Worm (Caenorhabditis elegans) whole organism, L4 larva: Measurements from ENCODE around the gene Y66D12A.30.
A peak's percentile ranks its signal among the peaks of the same experiment; 100 is the strongest.

ENCODE experiments used
- F26F4.8 ChIP-seq: fragments of 200-800 bp; sonication (Bioruptor generic); conservative IDR thresholded peaks from 2 replicates; pipeline ENCODE4 v1.3.6; 2022; ENCODE audit warnings: missing genetic modification characterization, missing compliant biosample characterization
- F49E8.2 ChIP-seq: sonication (generic microtip); optimal IDR thresholded peaks from 2 replicates; lab custom pipeline; 2016; ENCODE audit warnings: missing compliant biosample characterization, mild to moderate bottlenecking, missing genetic modification characterization, borderline replicate concordance
- R02D3.7 ChIP-seq: fragments of 150-350 bp; sonication (generic microtip); optimal IDR thresholded peaks from 3 replicates; lab custom pipeline; 2014; ENCODE audit warnings: missing biosample characterization, missing genetic modification characterization
- aha-1 ChIP-seq: fragments of 150-350 bp; peaks from one replicate; lab custom pipeline; 2014; ENCODE audit warnings: missing biosample characterization, missing genetic modification characterization
- ceh-20 ChIP-seq: fragments of 200-800 bp; sonication (Bioruptor generic); IDR thresholded peaks from 2 replicates; pipeline ENCODE4 v1.3.6; 2022; ENCODE audit warnings: missing genetic modification reagents, missing genetic modification characterization, missing compliant biosample characterization
- ceh-28 ChIP-seq: fragments of 150-350 bp; optimal IDR thresholded peaks from 2 replicates; lab custom pipeline; 2014; ENCODE audit warnings: missing biosample characterization, missing genetic modification reagents, missing genetic modification characterization
- ces-1 ChIP-seq: fragments of 150-350 bp; sonication (generic microtip); optimal IDR thresholded peaks from 4 replicates; lab custom pipeline; 2014; ENCODE audit warnings: missing biosample characterization, missing genetic modification reagents, missing genetic modification characterization
- ctbp-1 ChIP-seq: fragments of 200-800 bp; sonication (Bioruptor generic); IDR thresholded peaks from 2 replicates; pipeline ENCODE4 v1.3.6; 2022; ENCODE audit warnings: missing genetic modification reagents, missing genetic modification characterization, missing compliant biosample characterization
- daf-16 ChIP-seq, 3 experiments: sonication (generic microtip); optimal IDR thresholded peaks; 2 replicates each; lab custom pipeline; 2016 to 2017; ENCODE audit warnings: missing genetic modification characterization in 3 of 3, missing genetic modification reagents in 3 of 3, mild to moderate bottlenecking in 2 of 3, missing compliant biosample characterization in 2 of 3, missing biosample characterization in 1 of 3, moderate library complexity in 1 of 3
- dmd-9 ChIP-seq: fragments of 200-800 bp; sonication (Bioruptor generic); IDR thresholded peaks from 2 replicates; pipeline ENCODE4 v1.3.6; 2022; ENCODE audit warnings: missing genetic modification reagents, missing genetic modification characterization, missing compliant biosample characterization
- dpl-1 ChIP-seq: fragments of 150-350 bp; optimal IDR thresholded peaks from 2 replicates; lab custom pipeline; 2014; ENCODE audit warnings: missing biosample characterization, missing genetic modification reagents, missing genetic modification characterization
- duxl-1 ChIP-seq: sonication (generic microtip); optimal IDR thresholded peaks from 2 replicates; lab custom pipeline; 2016; ENCODE audit warnings: mild to moderate bottlenecking, missing genetic modification characterization, moderate library complexity, missing compliant biosample characterization; ENCODE audit not compliant: poor library complexity
- egl-43 ChIP-seq: fragments of 200-800 bp; sonication (Bioruptor generic); IDR thresholded peaks from 2 replicates; pipeline ENCODE4 v1.3.6; 2022; ENCODE audit warnings: missing genetic modification reagents, missing genetic modification characterization, missing compliant biosample characterization
- fkh-10 ChIP-seq: fragments of 150-350 bp; optimal IDR thresholded peaks from 2 replicates; lab custom pipeline; 2014; ENCODE audit warnings: missing biosample characterization, missing genetic modification reagents, missing genetic modification characterization
- gei-8 ChIP-seq: fragments of 200-800 bp; sonication (Bioruptor generic); optimal IDR thresholded peaks from 2 replicates; lab custom pipeline; 2018; ENCODE audit warnings: mild to moderate bottlenecking, missing genetic modification characterization, missing compliant biosample characterization
- hif-1 ChIP-seq, 2 experiments: sonication (generic microtip); optimal IDR thresholded peaks; 2 replicates each; lab custom pipeline; 2016 to 2017; ENCODE audit warnings: missing compliant biosample characterization in 2 of 2, missing genetic modification characterization in 2 of 2, missing genetic modification reagents in 2 of 2, missing genotype in 2 of 2, mild to moderate bottlenecking in 1 of 2
- hlh-30 ChIP-seq: sonication (generic microtip); optimal IDR thresholded peaks from 2 replicates; lab custom pipeline; 2017; ENCODE audit warnings: antibody characterized with exemption, mild to moderate bottlenecking, missing genetic modification characterization, missing compliant biosample characterization; ENCODE audit not compliant: insufficient read depth
- lin-13 ChIP-seq: fragments of 150-350 bp; optimal IDR thresholded peaks from 2 replicates; lab custom pipeline; 2014; ENCODE audit warnings: missing biosample characterization, missing genetic modification reagents, missing genetic modification characterization
- lin-38 ChIP-seq: fragments of 200-800 bp; sonication (Bioruptor generic); IDR thresholded peaks from 2 replicates; pipeline ENCODE4 v1.3.6; 2022; ENCODE audit warnings: missing genetic modification reagents, missing genetic modification characterization, missing compliant biosample characterization
- lir-3 ChIP-seq: sonication (generic microtip); optimal IDR thresholded peaks from 2 replicates; lab custom pipeline; 2016; ENCODE audit warnings: mild to moderate bottlenecking, missing genetic modification characterization, missing compliant biosample characterization
- nhr-237 ChIP-seq: sonication (generic microtip); optimal IDR thresholded peaks from 2 replicates; lab custom pipeline; 2017; ENCODE audit warnings: missing biosample characterization, missing genetic modification characterization
- nhr-42 ChIP-seq: fragments of 200-800 bp; sonication (Bioruptor generic); IDR thresholded peaks from 2 replicates; pipeline ENCODE4 v1.3.6; 2022; ENCODE audit warnings: missing genetic modification characterization, missing compliant biosample characterization
- nhr-76 ChIP-seq: fragments of 150-350 bp; optimal IDR thresholded peaks from 2 replicates; lab custom pipeline; 2014; ENCODE audit warnings: missing biosample characterization, missing genetic modification characterization
- pqm-1 ChIP-seq: sonication (generic microtip); optimal IDR thresholded peaks from 2 replicates; lab custom pipeline; 2017; ENCODE audit warnings: missing biosample characterization, missing genetic modification characterization
- rbr-2 ChIP-seq: sonication (generic microtip); optimal IDR thresholded peaks from 2 replicates; lab custom pipeline; 2016; ENCODE audit warnings: missing genotype, missing genetic modification characterization, missing compliant biosample characterization
- sdz-12 ChIP-seq: fragments of 200-800 bp; sonication (Bioruptor generic); optimal IDR thresholded peaks from 2 replicates; lab custom pipeline; 2018; ENCODE audit warnings: mild to moderate bottlenecking, missing genetic modification characterization, missing compliant biosample characterization
- set-16 ChIP-seq: fragments of 200-800 bp; sonication (Bioruptor generic); IDR thresholded peaks from 2 replicates; pipeline ENCODE4 v1.3.6; 2022; ENCODE audit warnings: missing genetic modification reagents, missing genetic modification characterization, missing compliant biosample characterization
- snpc-1.2 ChIP-seq: fragments of 200-800 bp; sonication (Bioruptor generic); IDR thresholded peaks from 2 replicates; pipeline ENCODE4 v1.3.6; 2022; ENCODE audit warnings: missing genetic modification reagents, missing genetic modification characterization, missing compliant biosample characterization
- unc-130 ChIP-seq: sonication (generic microtip); optimal IDR thresholded peaks from 2 replicates; lab custom pipeline; 2016; ENCODE audit warnings: missing genetic modification reagents, missing genetic modification characterization, missing compliant biosample characterization
- unc-39 ChIP-seq: sonication (generic microtip); optimal IDR thresholded peaks from 2 replicates; lab custom pipeline; 2017; ENCODE audit warnings: missing biosample characterization, missing genetic modification characterization
- unc-62 ChIP-seq, 3 experiments: fragments of 150-350 bp in 1 of 3; sonication (generic microtip); optimal IDR thresholded peaks in 2 of 3; peaks in 1 of 3; 1 replicate in 1 of 3; 2 replicates in 2 of 3; lab custom pipeline; 2014 to 2017; ENCODE audit warnings: missing biosample characterization in 3 of 3, missing genetic modification characterization in 3 of 3, missing genetic modification reagents in 3 of 3, missing genotype in 1 of 3
- zfp-3 ChIP-seq: fragments of 200-800 bp; sonication (Bioruptor generic); conservative IDR thresholded peaks from 2 replicates; pipeline ENCODE4 v1.3.6; 2022; ENCODE audit warnings: missing genetic modification reagents, missing genetic modification characterization, missing compliant biosample characterization
- zip-11 ChIP-seq: fragments of 200-800 bp; sonication (Bioruptor generic); IDR thresholded peaks from 2 replicates; pipeline ENCODE4 v1.3.6; 2022; ENCODE audit warnings: missing genetic modification characterization, missing compliant biosample characterization

Y66D12A.30 gene

DNA sequence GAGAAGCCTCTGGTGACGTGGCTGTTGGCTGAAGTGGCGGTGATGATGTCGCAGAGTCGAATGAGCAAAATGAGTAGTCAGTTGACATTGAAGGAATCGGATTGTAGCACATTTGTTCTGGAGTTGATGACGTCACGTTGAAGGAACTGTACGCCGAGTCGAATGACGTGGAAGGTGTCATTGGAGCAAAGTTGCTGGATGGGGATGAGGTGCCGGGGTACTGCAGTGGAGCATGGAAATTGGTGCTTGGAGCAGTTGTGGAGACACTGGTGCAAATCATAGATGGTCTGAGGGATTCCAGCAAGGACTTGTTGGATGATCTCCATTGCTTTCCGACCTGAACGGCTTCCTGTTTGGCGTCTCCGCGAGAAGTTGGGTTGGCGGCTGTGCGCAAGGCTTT lies 23.8 kb downstream of the Y66D12A.30 start:
- peak in 1 of 2 experiments; percentile 53 for TF ChIP-seq unc-62 (GFP tag; optimal IDR thresholded peaks at IDR 0.05 in 1 of 2; lab: Kevin White, UChicago)
- no peak for TF ChIP-seq unc-62 (tag; optimal IDR thresholded peaks at IDR 0.05; lab: Kevin White, UChicago)
- peak; percentile 20; the same call in 1 of the 2 replicates for TF ChIP-seq set-16 (GFP tag; lab: Robert Waterston, UW)
- TF ChIP-seq unc-39 (tag; lab: Kevin White, UChicago): no peak
- TF ChIP-seq dmd-9: 0 out of 2 replicates have a peak, but pooled peaks have one; percentile 12
- TF ChIP-seq F26F4.8: 0 out of 2 replicates have a peak, but pooled peaks have one; percentile 59
- no peak for TF ChIP-seq nhr-237
- no peak for TF ChIP-seq snpc-1.2 (GFP tag; lab: Robert Waterston, UW)
- peak; percentile 68 for TF ChIP-seq aha-1 (tag; lab: Kevin White, UChicago)
- TF ChIP-seq nhr-42 (GFP tag; lab: Robert Waterston, UW): no peak

DNA sequence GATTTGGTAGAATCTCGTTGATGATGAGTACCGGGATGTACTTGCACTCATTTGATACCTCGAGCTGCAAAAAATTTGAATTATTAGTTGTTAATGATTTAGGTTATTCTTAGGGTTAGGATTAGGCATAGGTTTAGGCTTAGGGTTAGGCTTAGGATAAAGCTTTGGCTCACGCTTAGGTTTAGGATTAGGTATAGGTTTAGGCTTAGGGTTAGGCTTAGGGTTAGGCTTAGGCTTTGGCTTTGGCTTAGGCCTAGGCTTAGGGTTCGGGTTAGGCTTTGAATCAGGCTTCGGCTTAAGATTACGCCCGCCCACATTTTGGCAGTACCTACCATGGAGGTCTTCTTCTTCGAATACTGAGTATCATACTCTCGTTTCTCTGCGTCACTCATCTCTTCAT lies 25.3 kb downstream of the Y66D12A.30 start:
- TF ChIP-seq ceh-28 (tag; lab: Kevin White, UChicago): no peak
- TF ChIP-seq F49E8.2: no peak
- no peak for TF ChIP-seq zfp-3
- no peak for TF ChIP-seq R02D3.7 (tag; lab: Kevin White, UChicago)
- TF ChIP-seq nhr-76: no peak
- TF ChIP-seq ceh-20: no peak
- TF ChIP-seq daf-16 (GFP tag; optimal IDR thresholded peaks at IDR 0.05; lab: Kevin White, UChicago): no peak
- no peak for TF ChIP-seq daf-16 (tag; optimal IDR thresholded peaks at IDR 0.05; lab: Kevin White, UChicago)
- TF ChIP-seq lin-38 (GFP tag; lab: Robert Waterston, UW): no peak
- no peak for TF ChIP-seq unc-130 (GFP tag; lab: Kevin White, UChicago)
- no peak for TF ChIP-seq duxl-1 (tag; lab: Kevin White, UChicago)
- no peak for TF ChIP-seq ctbp-1
- TF ChIP-seq hif-1 (tag; optimal IDR thresholded peaks at IDR 0.05; lab: Kevin White, UChicago): no peak

- TF ChIP-seq unc-62 (GFP tag; optimal IDR thresholded peaks at IDR 0.05 in 1 of 2; lab: Kevin White, UChicago) (peak in 1 of 2 experiments; percentile 10), unc-62 (tag; optimal IDR thresholded peaks at IDR 0.05; lab: Kevin White, UChicago) (no peak), gei-8 (GFP tag; lab: Kevin White, UChicago) (no peak)
Observed at ce11 chrIII:11636740-11637139, 27.1 kb downstream of the Y66D12A.30 start, which contains the start of gene tbx-33. tbx-33 (minus strand) TSS chrIII:11636840.

DNA sequence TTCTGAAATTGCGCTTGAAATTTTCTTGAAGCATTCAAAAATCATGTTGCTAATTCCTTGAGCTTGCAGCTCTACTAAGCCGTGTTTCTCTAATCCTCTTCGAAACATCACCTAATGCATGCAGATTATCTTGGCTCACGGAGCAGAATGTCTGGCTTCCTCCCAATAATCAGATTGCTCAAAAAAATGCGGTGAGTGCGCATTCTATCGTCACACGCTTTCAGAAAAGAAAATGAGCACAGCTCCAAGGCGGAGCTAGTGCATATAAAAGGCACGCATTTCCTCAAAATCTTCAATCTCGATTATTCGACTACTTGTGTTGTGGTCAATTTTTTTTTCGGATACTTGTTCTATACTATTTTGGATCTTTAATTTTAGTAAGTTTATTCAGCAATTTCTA lies 31.7 kb downstream of the Y66D12A.30 start:
- TF ChIP-seq hlh-30 (peak; percentile 1), ctbp-1 (0 out of 2 replicates have a peak, but pooled peaks have one; percentile 39), dmd-9 (0 out of 2 replicates have a peak, but pooled peaks have one; percentile 23), rbr-2 (peak; percentile 9), pqm-1 (tag; lab: Kevin White, UChicago) (no peak), egl-43 (no peak), dpl-1 (GFP tag; lab: Kevin White, UChicago) (no peak), fkh-10 (GFP tag; lab: Kevin White, UChicago) (peak; percentile 31), ces-1 (GFP tag; lab: Kevin White, UChicago) (peak; percentile 37)

DNA sequence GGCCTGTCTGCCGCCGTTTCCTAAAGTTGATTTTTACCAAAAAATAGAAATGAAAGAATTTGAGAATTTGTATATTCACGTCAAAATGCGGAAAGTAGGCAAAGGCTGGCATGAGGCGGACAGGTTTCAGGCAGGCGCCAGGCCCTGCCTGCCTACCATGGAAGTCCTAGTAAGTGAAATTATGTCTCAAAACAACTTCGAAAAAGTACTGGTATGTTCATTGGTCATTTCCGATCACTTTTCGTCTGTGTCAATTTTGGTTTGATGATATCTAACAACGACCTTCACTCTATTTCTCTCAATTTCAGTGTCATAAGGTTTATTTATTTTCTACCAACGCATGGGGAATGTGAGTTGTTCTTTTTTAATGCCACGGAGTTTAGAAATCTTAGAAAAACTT lies 40.5 kb downstream of the Y66D12A.30 start, which contains the start of gene faah-6:
Gene faah-6 (plus strand): TSS at position 301 of the 400 bp plus-strand sequence.
- no peak for TF ChIP-seq zip-11
- no peak for TF ChIP-seq lir-3 (tag; lab: Kevin White, UChicago)
- peak; percentile 76 for TF ChIP-seq aha-1 (tag; lab: Kevin White, UChicago)
- no peak for TF ChIP-seq egl-43
- no peak for TF ChIP-seq sdz-12 (GFP tag; lab: Kevin White, UChicago)
- TF ChIP-seq lin-13 (GFP tag; lab: Kevin White, UChicago): no peak
